Worm (Caenorhabditis elegans) whole organism, early embryonic: ENCODE data around the gene slc-36.3.

Source experiments
- B0310.2 ChIP-seq: sonication (generic microtip); optimal IDR thresholded peaks from 2 replicates; lab custom pipeline; 2016; ENCODE audit warnings: mild to moderate bottlenecking, missing genetic modification characterization, missing compliant biosample characterization
- aly-1 ChIP-seq: sonication (generic microtip); optimal IDR thresholded peaks from 2 replicates; lab custom pipeline; 2016; ENCODE audit warnings: missing genetic modification characterization, missing compliant biosample characterization
- ceh-13 ChIP-seq: fragments of 200-800 bp; sonication (Bioruptor generic); optimal IDR thresholded peaks from 2 replicates; lab custom pipeline; 2018; ENCODE audit warnings: mild to moderate bottlenecking, missing genetic modification characterization, missing compliant biosample characterization
- ceh-36 ChIP-seq: sonication (generic microtip); optimal IDR thresholded peaks from 2 replicates; lab custom pipeline; 2016; ENCODE audit warnings: missing genetic modification characterization, inconsistent platforms, missing compliant biosample characterization
- ets-7 ChIP-seq: sonication (generic microtip); optimal IDR thresholded peaks from 2 replicates; lab custom pipeline; 2016; ENCODE audit warnings: missing genotype, missing genetic modification characterization, missing compliant biosample characterization
- flt-1 ChIP-seq: fragments of 200-800 bp; sonication (Bioruptor generic); IDR thresholded peaks from 2 replicates; pipeline ENCODE4 v1.3.6; 2022; ENCODE audit warnings: missing genetic modification characterization, missing compliant biosample characterization
- hmg-4 ChIP-seq: fragments of 200-800 bp; sonication (Bioruptor generic); optimal IDR thresholded peaks from 2 replicates; lab custom pipeline; 2018; ENCODE audit warnings: mild to moderate bottlenecking, missing genetic modification characterization, missing compliant biosample characterization
- hnd-1 ChIP-seq: sonication (generic microtip); optimal IDR thresholded peaks from 2 replicates; lab custom pipeline; 2016; ENCODE audit warnings: missing genetic modification characterization, missing compliant biosample characterization
- pes-1 ChIP-seq: fragments of 200-800 bp; sonication (Bioruptor generic); IDR thresholded peaks from 2 replicates; pipeline ENCODE4 v1.3.6; 2022; ENCODE audit warnings: missing genetic modification reagents, missing genetic modification characterization, missing compliant biosample characterization
- tbx-11 ChIP-seq: fragments of 200-800 bp; sonication (Bioruptor generic); IDR thresholded peaks from 2 replicates; pipeline ENCODE4 v1.3.6; 2022; ENCODE audit warnings: missing genetic modification characterization, missing compliant biosample characterization
- tbx-37 ChIP-seq: fragments of 200-800 bp; sonication (Bioruptor generic); conservative IDR thresholded peaks from 2 replicates; pipeline ENCODE4 v1.3.6; 2022; ENCODE audit warnings: missing genetic modification reagents, missing genetic modification characterization, missing compliant biosample characterization
- tra-4 ChIP-seq: sonication (generic microtip); optimal IDR thresholded peaks from 2 replicates; lab custom pipeline; 2017; ENCODE audit warnings: missing genetic modification characterization, missing compliant biosample characterization

Gene slc-36.3

DNA sequence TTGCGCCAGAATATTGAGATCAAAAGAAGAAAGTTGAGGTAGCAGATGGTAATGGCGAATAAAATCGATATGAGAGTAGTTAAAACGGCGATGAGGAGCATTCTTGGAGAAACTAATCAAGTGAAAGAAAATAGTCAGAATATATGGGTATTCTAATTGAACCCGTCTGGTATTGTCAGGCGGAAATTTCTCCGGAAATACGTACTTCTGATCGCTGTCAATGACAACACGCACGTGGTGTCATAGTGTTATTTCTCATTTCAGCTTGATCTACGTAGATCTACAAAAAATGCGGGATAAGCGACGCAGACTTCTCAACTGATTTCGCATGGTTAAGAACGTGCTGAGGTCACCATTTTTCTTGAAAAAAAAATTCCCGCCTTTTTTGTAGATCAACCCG lies 51.6 kb downstream of the slc-36.3 start, which contains the start of gene srbc-79:
Gene srbc-79 (minus strand): TSS at position 101 of the 400 bp plus-strand sequence.
- TF ChIP-seq ets-7 (no peak), hnd-1 (tag; lab: Kevin White, UChicago) (no peak), tbx-37 (GFP tag; lab: Robert Waterston, UW) (no peak), B0310.2 (no peak), hmg-4 (GFP tag; lab: Kevin White, UChicago) (no peak), tra-4 (no peak), ceh-13 (no peak), tbx-11 (no peak), flt-1 (GFP tag; lab: Robert Waterston, UW) (no peak), pes-1 (no peak), ceh-36 (tag; lab: Kevin White, UChicago) (no peak), aly-1 (no peak)
